Worm (Caenorhabditis elegans) whole organism, L4 larva: ENCODE data around the gene ugt-62.

ENCODE experiments used
- T26A8.4 ChIP-seq: fragments of 200-800 bp; sonication (Bioruptor generic); IDR thresholded peaks from 2 replicates; pipeline ENCODE4 v1.3.6; 2022; ENCODE audit warnings: missing genetic modification characterization, missing compliant biosample characterization
- ceh-82 ChIP-seq: sonication (generic microtip); optimal IDR thresholded peaks from 2 replicates; lab custom pipeline; 2017; ENCODE audit warnings: missing biosample characterization, missing genetic modification characterization
- daf-12 ChIP-seq: fragments of 150-350 bp; optimal IDR thresholded peaks from 2 replicates; lab custom pipeline; 2014; ENCODE audit warnings: missing biosample characterization, missing genetic modification reagents, missing genetic modification characterization
- fos-1 ChIP-seq: fragments of 150-350 bp; optimal IDR thresholded peaks from 2 replicates; lab custom pipeline; 2014; ENCODE audit warnings: missing biosample characterization, missing genetic modification characterization
- lin-39 ChIP-seq: fragments of 150-350 bp; optimal IDR thresholded peaks from 2 replicates; lab custom pipeline; 2014; ENCODE audit warnings: missing biosample characterization, missing genetic modification reagents, missing genetic modification characterization
- mdl-1 ChIP-seq, 2 experiments: fragments of 150-350 bp in 1 of 2; sonication (generic microtip) in 1 of 2; optimal IDR thresholded peaks; 2 replicates each; lab custom pipeline; 2014 to 2017; ENCODE audit warnings: missing biosample characterization in 2 of 2, missing genetic modification characterization in 2 of 2
- nhr-11 ChIP-seq: fragments of 150-350 bp; optimal IDR thresholded peaks from 2 replicates; lab custom pipeline; 2014; ENCODE audit warnings: missing biosample characterization, missing genetic modification characterization
- nhr-41 ChIP-seq: fragments of 200-800 bp; sonication (Bioruptor generic); IDR thresholded peaks from 2 replicates; pipeline ENCODE4 v1.3.6; 2022; ENCODE audit warnings: missing genetic modification reagents, missing genetic modification characterization, missing compliant biosample characterization
- skn-1 ChIP-seq: fragments of 150-350 bp; optimal IDR thresholded peaks from 2 replicates; lab custom pipeline; 2014; ENCODE audit warnings: missing biosample characterization, missing genetic modification characterization
- snpc-4 ChIP-seq: fragments of 150-350 bp; optimal IDR thresholded peaks from 2 replicates; lab custom pipeline; 2014; ENCODE audit warnings: missing biosample characterization, missing genetic modification characterization
- zag-1 ChIP-seq: fragments of 150-350 bp; optimal IDR thresholded peaks from 2 replicates; lab custom pipeline; 2014; ENCODE audit warnings: missing biosample characterization, missing genetic modification characterization

- TF ChIP-seq mdl-1 (tag; optimal IDR thresholded peaks at IDR 0.05; lab: Kevin White, UChicago) (no peak), nhr-41 (GFP tag; lab: Robert Waterston, UW) (no peak), skn-1 (tag; lab: Kevin White, UChicago) (no peak), daf-12 (no peak), snpc-4 (tag; lab: Kevin White, UChicago) (no peak), nhr-11 (tag; lab: Kevin White, UChicago) (no peak), ceh-82 (tag; lab: Kevin White, UChicago) (no peak), T26A8.4 (GFP tag; lab: Robert Waterston, UW) (no peak), zag-1 (no peak), fos-1 (tag; lab: Kevin White, UChicago) (no peak), lin-39 (tag; lab: Kevin White, UChicago) (no peak)
Measured at ce11 chrIII:4578385-4578903, 38.0 kb upstream of the ugt-62 start, which contains the start of the genes sel-5 and wdr-48.
